Worm (Caenorhabditis elegans) whole organism, mixed stage, embryonic: Measurements from ENCODE around the gene ins-12.

Source experiments
- ceh-83 ChIP-seq: fragments of 200-800 bp; sonication (Bioruptor generic); optimal IDR thresholded peaks from 2 replicates; lab custom pipeline; 2018; ENCODE audit warnings: mild to moderate bottlenecking, missing genetic modification characterization, missing compliant biosample characterization
- ces-1 ChIP-seq: fragments of 150-350 bp; optimal IDR thresholded peaks from 2 replicates; lab custom pipeline; 2014; ENCODE audit warnings: missing biosample characterization, missing genetic modification reagents, missing genetic modification characterization
- flh-1 ChIP-seq: fragments of 200-800 bp; sonication (Bioruptor generic); optimal IDR thresholded peaks from 2 replicates; lab custom pipeline; 2018; ENCODE audit warnings: mild to moderate bottlenecking, missing genetic modification characterization, moderate library complexity, missing compliant biosample characterization
- lsy-2 ChIP-seq: fragments of 150-350 bp; optimal IDR thresholded peaks from 2 replicates; lab custom pipeline; 2014; ENCODE audit warnings: missing biosample characterization, missing genetic modification characterization
- sem-2 ChIP-seq: fragments of 200-800 bp; sonication (Bioruptor generic); optimal IDR thresholded peaks from 2 replicates; lab custom pipeline; 2018; ENCODE audit warnings: mild to moderate bottlenecking, missing genetic modification characterization, missing compliant biosample characterization
- snpc-4 ChIP-seq: fragments of 150-350 bp; optimal IDR thresholded peaks from 2 replicates; lab custom pipeline; 2014; ENCODE audit warnings: missing biosample characterization, missing genetic modification characterization
- unc-62 ChIP-seq: fragments of 150-350 bp; optimal IDR thresholded peaks from 2 replicates; lab custom pipeline; 2014; ENCODE audit warnings: missing biosample characterization, missing genetic modification reagents, missing genetic modification characterization
- ztf-11 ChIP-seq: fragments of 150-350 bp; optimal IDR thresholded peaks from 2 replicates; lab custom pipeline; 2014; ENCODE audit warnings: missing biosample characterization, missing genetic modification characterization

ce11 chrII:5572082-5572746 is 17.8 kb downstream of the ins-12 start:
- TF ChIP-seq flh-1, result no peak
- no peak for TF ChIP-seq sem-2 (GFP tag; lab: Kevin White, UChicago)
- TF ChIP-seq unc-62, result no peak
- no peak for TF ChIP-seq ces-1 (GFP tag; lab: Kevin White, UChicago)
- no peak for TF ChIP-seq ztf-11
- TF ChIP-seq lsy-2 (tag; lab: Kevin White, UChicago), result no peak
- TF ChIP-seq snpc-4, result no peak
- TF ChIP-seq ceh-83 (GFP tag; lab: Kevin White, UChicago), result no peak
